Fruit fly (Drosophila melanogaster): ENCODE measurements around the gene crp.

The crp gene

DNA sequence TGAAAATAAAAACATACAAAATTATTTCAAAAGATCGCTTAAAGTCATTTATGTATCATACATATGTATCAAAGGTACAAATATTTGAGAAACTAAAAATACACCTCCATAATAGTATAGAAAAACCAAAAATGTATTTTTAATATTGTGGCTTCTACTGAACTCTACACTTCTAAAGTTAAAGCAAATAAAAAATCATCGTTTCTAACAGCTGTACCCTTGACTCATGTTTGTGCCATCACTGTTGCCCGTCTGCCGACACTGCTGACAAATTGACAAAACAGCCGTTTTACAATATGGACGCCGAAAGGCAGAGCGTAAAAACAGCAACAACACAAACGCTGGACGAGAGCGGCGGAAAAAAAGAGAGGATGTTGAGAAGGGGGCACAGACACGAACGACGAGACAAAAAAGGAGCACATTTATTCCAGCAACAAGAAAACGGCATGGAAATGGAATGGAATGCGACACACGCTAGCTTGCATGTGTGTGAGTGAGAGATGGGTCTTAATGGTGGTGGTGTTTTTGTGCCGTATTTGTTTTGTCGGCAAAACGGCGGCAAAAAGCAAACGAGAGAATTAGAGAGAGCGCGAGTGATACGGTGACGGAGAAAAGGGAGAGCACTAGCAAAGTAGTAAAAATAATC lies 1.0 kb downstream of the crp start (continued):
- peak; percentile 79 for TF ChIP-seq trem (tag; optimal IDR thresholded peaks at IDR 0.05)
- no peak for TF ChIP-seq vnd (GFP tag; IDR thresholded peaks at IDR 0.05; ENCODE audit: partially characterized antibody)
- TF ChIP-seq cwo (GFP tag; optimal IDR thresholded peaks at IDR 0.05), result peak; percentile 86
- TF ChIP-seq CG12236 (GFP tag; optimal IDR thresholded peaks at IDR 0.05), result peak; percentile 15
- TF ChIP-seq CG17385 (GFP tag; optimal IDR thresholded peaks at IDR 0.05), result peak; percentile 74
- peak; percentile 73 for TF ChIP-seq tap (tag; optimal IDR thresholded peaks at IDR 0.05)
- peak; percentile 71 for TF ChIP-seq Bteb2 (GFP tag; optimal IDR thresholded peaks at IDR 0.05)
- TF ChIP-seq CG31365 (tag; optimal IDR thresholded peaks at IDR 0.05), result peak; percentile 53
- peak; percentile 55 for TF ChIP-seq fd64A (GFP tag; optimal IDR thresholded peaks at IDR 0.05)
- no peak for TF ChIP-seq wek (GFP tag; optimal IDR thresholded peaks at IDR 0.05)
- TF ChIP-seq CG11093 (GFP tag; IDR thresholded peaks at IDR 0.05), result peak; percentile 66; the same call in 2 of the 3 replicates
- TF ChIP-seq Hsf (GFP tag; optimal IDR thresholded peaks at IDR 0.05), result peak; percentile 78
- no peak for TF ChIP-seq CG34422 (GFP tag; IDR thresholded peaks at IDR 0.05)
- TF ChIP-seq danr (GFP tag; IDR thresholded peaks at IDR 0.05), result no peak
- TF ChIP-seq usp (GFP tag; optimal IDR thresholded peaks at IDR 0.05), result no peak
- TF ChIP-seq CG33557 (GFP tag; optimal IDR thresholded peaks at IDR 0.05), result peak; percentile 39
- no peak for TF ChIP-seq CG6689 (GFP tag; IDR thresholded peaks at IDR 0.05)
- peak; percentile 83 to 93 for TF ChIP-seq Trl (optimal IDR thresholded peaks at IDR 0.05)
- TF ChIP-seq Trl (GFP tag; optimal IDR thresholded peaks at IDR 0.05), result peak; percentile 27
- no peak for TF ChIP-seq CG17612 (GFP tag; IDR thresholded peaks at IDR 0.05)
- peak; percentile 67 for TF ChIP-seq CG6683 (GFP tag; optimal IDR thresholded peaks at IDR 0.05)
- no peak for TF ChIP-seq so (GFP tag; IDR thresholded peaks at IDR 0.05)
- no peak for TF ChIP-seq Lim3 (GFP tag; IDR thresholded peaks at IDR 0.05)
- TF ChIP-seq prd (optimal IDR thresholded peaks at IDR 0.05), result no peak
- TF ChIP-seq prd (GFP tag; IDR thresholded peaks at IDR 0.05), result no peak
- TF ChIP-seq CG11696 (GFP tag; IDR thresholded peaks at IDR 0.05), result no peak
- TF ChIP-seq Atf3 (GFP tag; optimal IDR thresholded peaks at IDR 0.05), result peak; percentile 85
- peak; percentile 51 for TF ChIP-seq tin (GFP tag; optimal IDR thresholded peaks at IDR 0.05)
- TF ChIP-seq Elba2 (GFP tag; optimal IDR thresholded peaks at IDR 0.05), result no peak
- no peak for TF ChIP-seq chm (GFP tag; IDR thresholded peaks at IDR 0.05)
- TF ChIP-seq bcd (GFP tag; optimal IDR thresholded peaks at IDR 0.05), result peak; percentile 84
- peak; percentile 72 for TF ChIP-seq Side (GFP tag; optimal IDR thresholded peaks at IDR 0.05)
- peak; percentile 74 for TF ChIP-seq odd (GFP tag; optimal IDR thresholded peaks at IDR 0.05)
- peak; percentile 63 for TF ChIP-seq Hand (GFP tag; optimal IDR thresholded peaks at IDR 0.05)
- TF ChIP-seq Hr51 (GFP tag; optimal IDR thresholded peaks at IDR 0.05), result peak; percentile 77 to 90
- peak; percentile 66 for TF ChIP-seq CG11723 (GFP tag; optimal IDR thresholded peaks at IDR 0.05)
- TF ChIP-seq tll (GFP tag; optimal IDR thresholded peaks at IDR 0.05), result peak in 1 of 2 experiments; percentile 60
- TF ChIP-seq pb (GFP tag; optimal IDR thresholded peaks at IDR 0.05), result peak; percentile 83
- TF ChIP-seq CG18619 (GFP tag; optimal IDR thresholded peaks at IDR 0.05), result peak; percentile 86
- no peak for TF ChIP-seq E2f2 (GFP tag; IDR thresholded peaks at IDR 0.05)
- TF ChIP-seq Aef1 (GFP tag; IDR thresholded peaks at IDR 0.05), result no peak
- peak; percentile 81 for TF ChIP-seq CG12942 (GFP tag; optimal IDR thresholded peaks at IDR 0.05)
- peak; percentile 88 for TF ChIP-seq CG10209 (GFP tag; optimal IDR thresholded peaks at IDR 0.05)
- TF ChIP-seq nerfin-2 (GFP tag; IDR thresholded peaks at IDR 0.05; ENCODE audit: partially characterized antibody), result no peak
- TF ChIP-seq Med (GFP tag), result peak; percentile 97
- no peak for TF ChIP-seq ro (GFP tag; IDR thresholded peaks at IDR 0.05)
- peak; percentile 80 for TF ChIP-seq Asciz (GFP tag; optimal IDR thresholded peaks at IDR 0.05)
- TF ChIP-seq bowl (GFP tag; IDR thresholded peaks at IDR 0.05), result no peak
- TF ChIP-seq cg (GFP tag; optimal IDR thresholded peaks at IDR 0.05), result peak; percentile 88
- TF ChIP-seq sim (GFP tag; IDR thresholded peaks at IDR 0.05), result no peak
- TF ChIP-seq kay (GFP tag; optimal IDR thresholded peaks at IDR 0.05), result no peak

Measured in whole organism, embryonic.